Worm (Caenorhabditis elegans) whole organism, L4 larva: ENCODE data around the gene C18A3.11.

Source experiments
- D1046.2 ChIP-seq: fragments of 200-800 bp; sonication (Bioruptor generic); IDR thresholded peaks from 2 replicates; pipeline ENCODE4 v1.3.6; 2022; ENCODE audit warnings: missing genetic modification characterization, missing compliant biosample characterization
- F44E2.7 ChIP-seq: fragments of 200-800 bp; sonication (Bioruptor generic); IDR thresholded peaks from 2 replicates; pipeline ENCODE4 v2.1.2; 2022; ENCODE audit warnings: missing genetic modification characterization, missing compliant biosample characterization
- F49E8.2 ChIP-seq: sonication (generic microtip); optimal IDR thresholded peaks from 2 replicates; lab custom pipeline; 2016; ENCODE audit warnings: missing compliant biosample characterization, mild to moderate bottlenecking, missing genetic modification characterization, borderline replicate concordance
- R02D3.7 ChIP-seq: fragments of 150-350 bp; sonication (generic microtip); optimal IDR thresholded peaks from 3 replicates; lab custom pipeline; 2014; ENCODE audit warnings: missing biosample characterization, missing genetic modification characterization
- T20F7.1 ChIP-seq: fragments of 200-800 bp; sonication (Bioruptor generic); optimal IDR thresholded peaks from 2 replicates; lab custom pipeline; 2018; ENCODE audit warnings: mild to moderate bottlenecking, missing genetic modification characterization, missing compliant biosample characterization
- T26A8.4 ChIP-seq: fragments of 200-800 bp; sonication (Bioruptor generic); IDR thresholded peaks from 2 replicates; pipeline ENCODE4 v1.3.6; 2022; ENCODE audit warnings: missing genetic modification characterization, missing compliant biosample characterization
- Y5F2A.4 ChIP-seq: fragments of 200-800 bp; sonication (Bioruptor generic); optimal IDR thresholded peaks from 2 replicates; lab custom pipeline; 2018; ENCODE audit warnings: mild to moderate bottlenecking, missing genetic modification characterization, missing compliant biosample characterization
- ZK337.2 ChIP-seq: fragments of 200-800 bp; sonication (Bioruptor generic); IDR thresholded peaks from 2 replicates; pipeline ENCODE4 v1.3.6; 2022; ENCODE audit warnings: missing genetic modification reagents, missing genetic modification characterization, missing compliant biosample characterization
- aha-1 ChIP-seq: fragments of 150-350 bp; peaks from one replicate; lab custom pipeline; 2014; ENCODE audit warnings: missing biosample characterization, missing genetic modification characterization
- aly-2 ChIP-seq: sonication (generic microtip); optimal IDR thresholded peaks from 2 replicates; lab custom pipeline; 2018; ENCODE audit warnings: missing biosample characterization, missing genetic modification characterization
- ceh-20 ChIP-seq: fragments of 200-800 bp; sonication (Bioruptor generic); IDR thresholded peaks from 2 replicates; pipeline ENCODE4 v1.3.6; 2022; ENCODE audit warnings: missing genetic modification reagents, missing genetic modification characterization, missing compliant biosample characterization
- ceh-28 ChIP-seq: fragments of 150-350 bp; optimal IDR thresholded peaks from 2 replicates; lab custom pipeline; 2014; ENCODE audit warnings: missing biosample characterization, missing genetic modification reagents, missing genetic modification characterization
- ceh-32 ChIP-seq: sonication (generic microtip); optimal IDR thresholded peaks from 2 replicates; lab custom pipeline; 2016; ENCODE audit warnings: mild to moderate bottlenecking, missing genetic modification characterization, missing compliant biosample characterization; ENCODE audit not compliant: poor library complexity
- ceh-44 ChIP-seq: fragments of 200-800 bp; sonication (Bioruptor generic); IDR thresholded peaks from 2 replicates; pipeline ENCODE4 v1.3.6; 2022; ENCODE audit warnings: missing genetic modification reagents, missing genetic modification characterization, missing compliant biosample characterization
- ceh-62 ChIP-seq: sonication (generic microtip); optimal IDR thresholded peaks from 2 replicates; lab custom pipeline; 2017; ENCODE audit warnings: missing biosample characterization, missing genetic modification characterization
- ceh-82 ChIP-seq: sonication (generic microtip); optimal IDR thresholded peaks from 2 replicates; lab custom pipeline; 2017; ENCODE audit warnings: missing biosample characterization, missing genetic modification characterization
- cey-2 ChIP-seq: sonication (generic microtip); optimal IDR thresholded peaks from 3 replicates; lab custom pipeline; 2017; ENCODE audit warnings: missing genetic modification characterization, mild to moderate bottlenecking, missing compliant biosample characterization, antibody characterized with exemption, borderline replicate concordance; ENCODE audit not compliant: insufficient read depth
- daf-12 ChIP-seq: fragments of 150-350 bp; optimal IDR thresholded peaks from 2 replicates; lab custom pipeline; 2014; ENCODE audit warnings: missing biosample characterization, missing genetic modification reagents, missing genetic modification characterization
- dmd-8 ChIP-seq: fragments of 200-800 bp; sonication (Bioruptor generic); IDR thresholded peaks from 2 replicates; pipeline ENCODE4 v1.3.6; 2022; ENCODE audit warnings: missing genetic modification characterization, missing compliant biosample characterization
- dpl-1 ChIP-seq: fragments of 150-350 bp; optimal IDR thresholded peaks from 2 replicates; lab custom pipeline; 2014; ENCODE audit warnings: missing biosample characterization, missing genetic modification reagents, missing genetic modification characterization
- fos-1 ChIP-seq: fragments of 150-350 bp; optimal IDR thresholded peaks from 2 replicates; lab custom pipeline; 2014; ENCODE audit warnings: missing biosample characterization, missing genetic modification characterization
- gei-8 ChIP-seq: fragments of 200-800 bp; sonication (Bioruptor generic); optimal IDR thresholded peaks from 2 replicates; lab custom pipeline; 2018; ENCODE audit warnings: mild to moderate bottlenecking, missing genetic modification characterization, missing compliant biosample characterization
- hlh-11 ChIP-seq: fragments of 200-800 bp; sonication (Bioruptor generic); optimal IDR thresholded peaks from 2 replicates; lab custom pipeline; 2018; ENCODE audit warnings: mild to moderate bottlenecking, missing genetic modification characterization, missing compliant biosample characterization
- hlh-30 ChIP-seq: sonication (generic microtip); optimal IDR thresholded peaks from 2 replicates; lab custom pipeline; 2017; ENCODE audit warnings: antibody characterized with exemption, mild to moderate bottlenecking, missing genetic modification characterization, missing compliant biosample characterization; ENCODE audit not compliant: insufficient read depth
- hmg-1.1 ChIP-seq: fragments of 200-800 bp; sonication (Bioruptor generic); IDR thresholded peaks from 2 replicates; pipeline ENCODE4 v1.3.6; 2022; ENCODE audit warnings: missing genetic modification reagents, missing genetic modification characterization, missing compliant biosample characterization
- lin-15B ChIP-seq: fragments of 150-350 bp; sonication (generic microtip); optimal IDR thresholded peaks from 3 replicates; lab custom pipeline; 2014; ENCODE audit warnings: missing biosample characterization, missing genetic modification characterization
- lin-38 ChIP-seq: fragments of 200-800 bp; sonication (Bioruptor generic); IDR thresholded peaks from 2 replicates; pipeline ENCODE4 v1.3.6; 2022; ENCODE audit warnings: missing genetic modification reagents, missing genetic modification characterization, missing compliant biosample characterization
- lir-3 ChIP-seq: sonication (generic microtip); optimal IDR thresholded peaks from 2 replicates; lab custom pipeline; 2016; ENCODE audit warnings: mild to moderate bottlenecking, missing genetic modification characterization, missing compliant biosample characterization
- lsy-2 ChIP-seq, 2 experiments: fragments of 150-350 bp in 1 of 2; sonication (generic microtip) in 1 of 2; optimal IDR thresholded peaks; 2 replicates each; lab custom pipeline; 2014 to 2017; ENCODE audit warnings: missing biosample characterization in 2 of 2, missing genetic modification characterization in 2 of 2
- madf-5 ChIP-seq, 2 experiments: fragments of 200-800 bp; sonication (Bioruptor generic); IDR thresholded peaks; 2 replicates each; pipeline ENCODE4 v1.3.6; 2022; ENCODE audit warnings: missing compliant biosample characterization in 2 of 2, missing genetic modification characterization in 2 of 2
- mep-1 ChIP-seq: fragments of 150-350 bp; sonication (generic microtip); optimal IDR thresholded peaks from 3 replicates; lab custom pipeline; 2014; ENCODE audit warnings: missing biosample characterization, missing genetic modification characterization
- mes-2 ChIP-seq: sonication (generic microtip); optimal IDR thresholded peaks from 2 replicates; lab custom pipeline; 2016; ENCODE audit warnings: missing genotype, mild to moderate bottlenecking, missing genetic modification characterization, missing compliant biosample characterization; ENCODE audit not compliant: poor library complexity, severe bottlenecking
- mxl-2 ChIP-seq: fragments of 200-800 bp; sonication (Bioruptor generic); conservative IDR thresholded peaks from 2 replicates; pipeline ENCODE4 v1.3.6; 2022; ENCODE audit warnings: missing genetic modification reagents, missing genetic modification characterization, missing compliant biosample characterization
- nhr-11 ChIP-seq: fragments of 150-350 bp; optimal IDR thresholded peaks from 2 replicates; lab custom pipeline; 2014; ENCODE audit warnings: missing biosample characterization, missing genetic modification characterization
- nhr-111 ChIP-seq: fragments of 200-800 bp; sonication (Bioruptor generic); optimal IDR thresholded peaks from 2 replicates; lab custom pipeline; 2018; ENCODE audit warnings: mild to moderate bottlenecking, missing genetic modification characterization, missing compliant biosample characterization
- nhr-41 ChIP-seq: fragments of 200-800 bp; sonication (Bioruptor generic); IDR thresholded peaks from 2 replicates; pipeline ENCODE4 v1.3.6; 2022; ENCODE audit warnings: missing genetic modification reagents, missing genetic modification characterization, missing compliant biosample characterization
- nhr-48 ChIP-seq: sonication (generic microtip); optimal IDR thresholded peaks from 2 replicates; lab custom pipeline; 2016; ENCODE audit warnings: mild to moderate bottlenecking, missing genetic modification characterization, missing compliant biosample characterization
- nhr-6 ChIP-seq: fragments of 150-350 bp; optimal IDR thresholded peaks from 2 replicates; lab custom pipeline; 2014; ENCODE audit warnings: missing biosample characterization, missing genetic modification characterization
- nhr-76 ChIP-seq: fragments of 150-350 bp; optimal IDR thresholded peaks from 2 replicates; lab custom pipeline; 2014; ENCODE audit warnings: missing biosample characterization, missing genetic modification characterization
- php-3 ChIP-seq: fragments of 200-800 bp; sonication (Bioruptor generic); IDR thresholded peaks from 2 replicates; pipeline ENCODE4 v1.3.6; 2022; ENCODE audit warnings: missing genetic modification reagents, missing genetic modification characterization, missing compliant biosample characterization
- saeg-2 ChIP-seq: fragments of 200-800 bp; sonication (Bioruptor generic); IDR thresholded peaks from 2 replicates; pipeline ENCODE4 v1.3.6; 2022; ENCODE audit warnings: missing genetic modification reagents, missing genetic modification characterization, missing compliant biosample characterization
- tag-97 ChIP-seq: fragments of 200-800 bp; sonication (Bioruptor generic); IDR thresholded peaks from 2 replicates; pipeline ENCODE4 v1.3.6; 2022; ENCODE audit warnings: missing genetic modification characterization, missing compliant biosample characterization
- unc-130 ChIP-seq: sonication (generic microtip); optimal IDR thresholded peaks from 2 replicates; lab custom pipeline; 2016; ENCODE audit warnings: missing genetic modification reagents, missing genetic modification characterization, missing compliant biosample characterization
- unc-62 ChIP-seq, 3 experiments: fragments of 150-350 bp in 1 of 3; sonication (generic microtip); optimal IDR thresholded peaks in 2 of 3; peaks in 1 of 3; 1 replicate in 1 of 3; 2 replicates in 2 of 3; lab custom pipeline; 2014 to 2017; ENCODE audit warnings: missing biosample characterization in 3 of 3, missing genetic modification characterization in 3 of 3, missing genetic modification reagents in 3 of 3, missing genotype in 1 of 3
- zag-1 ChIP-seq: fragments of 150-350 bp; optimal IDR thresholded peaks from 2 replicates; lab custom pipeline; 2014; ENCODE audit warnings: missing biosample characterization, missing genetic modification characterization
- zip-2 ChIP-seq: fragments of 150-350 bp; optimal IDR thresholded peaks from 2 replicates; lab custom pipeline; 2014; ENCODE audit warnings: missing biosample characterization, missing genetic modification characterization
- ztf-11 ChIP-seq: fragments of 150-350 bp; optimal IDR thresholded peaks from 2 replicates; lab custom pipeline; 2014; ENCODE audit warnings: missing biosample characterization, missing genetic modification characterization

The C18A3.11 gene

DNA sequence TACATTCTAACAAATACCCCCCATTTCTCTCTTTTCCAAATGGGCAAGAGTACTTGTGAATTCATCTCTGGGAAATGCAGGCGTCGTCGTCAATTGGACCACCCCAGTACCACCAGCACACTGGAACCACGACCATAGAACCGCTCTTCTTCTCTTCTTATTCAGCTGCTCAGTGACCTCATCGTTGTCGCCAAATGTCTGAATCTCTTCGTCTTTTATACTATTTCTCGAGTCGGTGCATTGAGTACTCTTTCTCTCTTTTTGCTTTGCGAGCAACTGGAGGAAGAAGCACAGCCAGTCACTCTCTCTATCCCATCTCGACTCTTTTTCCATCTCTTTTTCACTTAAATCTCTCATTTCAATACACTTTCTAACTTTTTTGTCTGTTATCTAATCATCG is 49.0 kb downstream of the C18A3.11 start:
- peak; percentile 37 for TF ChIP-seq mes-2
- TF ChIP-seq cey-2 (tag; lab: Kevin White, UChicago) = no peak
- no peak for TF ChIP-seq R02D3.7 (tag; lab: Kevin White, UChicago)
- no peak for TF ChIP-seq daf-12
- TF ChIP-seq lin-38 (GFP tag; lab: Robert Waterston, UW) = no peak
- no peak for TF ChIP-seq madf-5 (GFP tag; IDR thresholded peaks at IDR 0.05; lab: Robert Waterston, UW)
- TF ChIP-seq lsy-2 (tag; optimal IDR thresholded peaks at IDR 0.05; lab: Kevin White, UChicago) = peak in 1 of 2 experiments; percentile 30
- TF ChIP-seq nhr-111 = no peak
- peak; percentile 11 for TF ChIP-seq nhr-11 (tag; lab: Kevin White, UChicago)
- no peak for TF ChIP-seq aly-2
- TF ChIP-seq tag-97 (GFP tag; lab: Robert Waterston, UW) = no peak
- peak in 1 of 2 experiments; percentile 0 for TF ChIP-seq unc-62 (GFP tag; optimal IDR thresholded peaks at IDR 0.05 in 1 of 2; lab: Kevin White, UChicago)
- TF ChIP-seq unc-62 (tag; optimal IDR thresholded peaks at IDR 0.05; lab: Kevin White, UChicago) = no peak
- TF ChIP-seq ztf-11 (tag; lab: Kevin White, UChicago) = no peak
- no peak for TF ChIP-seq saeg-2
- TF ChIP-seq T26A8.4 (GFP tag; lab: Robert Waterston, UW) = no peak
- no peak for TF ChIP-seq ceh-20 (GFP tag; lab: Robert Waterston, UW)
- no peak for TF ChIP-seq F44E2.7 (GFP tag; lab: Robert Waterston, UW)
- no peak for TF ChIP-seq mxl-2 (GFP tag; lab: Robert Waterston, UW)
- no peak for TF ChIP-seq F49E8.2 (tag; lab: Kevin White, UChicago)
- TF ChIP-seq T20F7.1 (GFP tag; lab: Kevin White, UChicago) = no peak
- TF ChIP-seq unc-130 (GFP tag; lab: Kevin White, UChicago) = no peak
- TF ChIP-seq lir-3 (tag; lab: Kevin White, UChicago) = no peak
- TF ChIP-seq dpl-1 = no peak
- TF ChIP-seq lin-15B = no peak
- TF ChIP-seq nhr-76 = no peak
- TF ChIP-seq ceh-28 = no peak
- no peak for TF ChIP-seq ceh-32 (tag; lab: Kevin White, UChicago)
- no peak for TF ChIP-seq php-3
- TF ChIP-seq nhr-6 (tag; lab: Kevin White, UChicago) = no peak
- TF ChIP-seq ceh-82 = no peak
- TF ChIP-seq ceh-44 (GFP tag; lab: Robert Waterston, UW) = no peak
- no peak for TF ChIP-seq gei-8 (GFP tag; lab: Kevin White, UChicago)
- TF ChIP-seq D1046.2 (GFP tag; lab: Robert Waterston, UW) = no peak
- TF ChIP-seq hlh-30 (tag; lab: Kevin White, UChicago) = no peak
- no peak for TF ChIP-seq ZK337.2 (GFP tag; lab: Robert Waterston, UW)
- no peak for TF ChIP-seq ceh-62 (tag; lab: Kevin White, UChicago)
- no peak for TF ChIP-seq zip-2
- no peak for TF ChIP-seq nhr-48 (tag; lab: Kevin White, UChicago)
- TF ChIP-seq aha-1 (tag; lab: Kevin White, UChicago) = peak; percentile 29
- TF ChIP-seq zag-1 = no peak
- no peak for TF ChIP-seq dmd-8 (GFP tag; lab: Robert Waterston, UW)
- TF ChIP-seq fos-1 (tag; lab: Kevin White, UChicago) = no peak
- no peak for TF ChIP-seq mep-1 (tag; lab: Kevin White, UChicago)
- TF ChIP-seq hmg-1.1 (GFP tag; lab: Robert Waterston, UW) = peak; percentile 47
- TF ChIP-seq Y5F2A.4 (GFP tag; lab: Kevin White, UChicago) = no peak
- TF ChIP-seq hlh-11 = peak; percentile 50
- TF ChIP-seq nhr-41 (GFP tag; lab: Robert Waterston, UW) = no peak
